Worm (Caenorhabditis elegans): ENCODE results near the gene C15H11.10.

ce11 chrV:14368272-14369052 is 23.5 kb upstream of the C15H11.10 start:
- TF ChIP-seq klf-2 (GFP tag; conservative IDR thresholded peaks at IDR 0.05) (no peak), med-1 (GFP tag; optimal IDR thresholded peaks at IDR 0.05; ENCODE audit: insufficient read depth) (no peak), ztf-23 (GFP tag; IDR thresholded peaks at IDR 0.05) (no peak), flt-1 (GFP tag; IDR thresholded peaks at IDR 0.05) (no peak)

All from whole organism, midembryonic.